Fruit fly (Drosophila melanogaster) whole organism, embryonic: ENCODE data around the gene CG8312.
A peak's percentile ranks its signal among the peaks of the same experiment; 100 is the strongest.

Source experiments
- Abd-B ChIP-seq: fragments of 200-800 bp; sonication (Bioruptor generic); optimal IDR thresholded peaks from 2 replicates; lab custom pipeline; 2018; ENCODE audit warnings: missing biosample characterization, mild to moderate bottlenecking, missing genetic modification characterization, moderate library complexity
- Atf3 ChIP-seq: fragments of 200-800 bp; sonication (Bioruptor generic); optimal IDR thresholded peaks from 3 replicates; lab custom pipeline; 2016; ENCODE audit warnings: missing biosample characterization, missing genetic modification characterization
- BEAF-32 ChIP-seq: fragments of 200-800 bp; sonication (Bioruptor generic); optimal IDR thresholded peaks from 3 replicates; lab custom pipeline; 2017; ENCODE audit warnings: missing biosample characterization, missing genetic modification characterization, mild to moderate bottlenecking, moderate library complexity, missing genetic modification reagents
- CG1024 ChIP-seq: fragments of 200-800 bp; sonication (Bioruptor generic); IDR thresholded peaks from 2 replicates; pipeline ENCODE4 v1.3.6; 2022; ENCODE audit warnings: missing biosample characterization, missing genetic modification characterization
- CG10543 ChIP-seq: fragments of 200-800 bp; sonication (Bioruptor generic); optimal IDR thresholded peaks from 3 replicates; lab custom pipeline; 2017; ENCODE audit warnings: missing biosample characterization, mild to moderate bottlenecking, missing genetic modification characterization, moderate library complexity
- CG11247 ChIP-seq: fragments of 200-800 bp; sonication (Bioruptor generic); IDR thresholded peaks from 2 replicates; pipeline ENCODE4 v1.3.6; 2022; ENCODE audit warnings: missing biosample characterization, missing genetic modification characterization
- CG13424 ChIP-seq: fragments of 200-800 bp; sonication (Bioruptor generic); optimal IDR thresholded peaks from 2 replicates; lab custom pipeline; 2019; ENCODE audit warnings: missing biosample characterization, mild to moderate bottlenecking, missing genetic modification characterization, moderate library complexity
- CG14441 ChIP-seq: fragments of 200-800 bp; sonication (Bioruptor generic); IDR thresholded peaks from 2 replicates; pipeline ENCODE4 v1.3.6; 2022; ENCODE audit warnings: missing biosample characterization, missing genetic modification characterization
- CG14710 ChIP-seq: fragments of 200-800 bp; sonication (Bioruptor generic); optimal IDR thresholded peaks from 3 replicates; lab custom pipeline; 2019; ENCODE audit warnings: missing biosample characterization, mild to moderate bottlenecking, missing genetic modification characterization, moderate library complexity
- CG14860 ChIP-seq: fragments of 200-800 bp; sonication (Bioruptor generic); IDR thresholded peaks from 3 replicates; pipeline ENCODE4 v1.3.6; 2022; ENCODE audit warnings: missing biosample characterization, missing genetic modification characterization; ENCODE audit not compliant: partially characterized antibody
- CG1529 ChIP-seq: fragments of 200-800 bp; sonication (Bioruptor generic); optimal IDR thresholded peaks from 3 replicates; lab custom pipeline; 2018; ENCODE audit warnings: missing biosample characterization, missing genetic modification characterization
- CG16815 ChIP-seq: fragments of 200-800 bp; sonication (Bioruptor generic); optimal IDR thresholded peaks from 3 replicates; lab custom pipeline; 2017; ENCODE audit warnings: missing biosample characterization, mild to moderate bottlenecking, missing genetic modification characterization
- CG1832 ChIP-seq: fragments of 200-800 bp; sonication (Bioruptor generic); optimal IDR thresholded peaks from 2 replicates; lab custom pipeline; 2017; ENCODE audit warnings: missing biosample characterization, mild to moderate bottlenecking, missing genetic modification characterization, inconsistent platforms
- CG31441 ChIP-seq: fragments of 200-800 bp; sonication (Bioruptor generic); IDR thresholded peaks from 2 replicates; pipeline ENCODE4 v1.3.6; 2022; ENCODE audit warnings: missing biosample characterization, missing genetic modification characterization
- CG3407 ChIP-seq: fragments of 200-800 bp; sonication (Bioruptor generic); optimal IDR thresholded peaks from 2 replicates; lab custom pipeline; 2018; ENCODE audit warnings: missing biosample characterization, mild to moderate bottlenecking, missing genetic modification characterization
- CG34224 ChIP-seq: fragments of 200-800 bp; sonication (Bioruptor generic); IDR thresholded peaks from 3 replicates; pipeline ENCODE4 v1.3.6; 2022; ENCODE audit warnings: missing biosample characterization, missing genetic modification characterization; ENCODE audit not compliant: partially characterized antibody
- CG3847 ChIP-seq: fragments of 200-800 bp; sonication (Bioruptor generic); IDR thresholded peaks from 2 replicates; pipeline ENCODE4 v1.3.6; 2022; ENCODE audit warnings: missing biosample characterization, missing genetic modification characterization
- CG4360 ChIP-seq: fragments of 200-800 bp; sonication (Bioruptor generic); IDR thresholded peaks from 2 replicates; pipeline ENCODE4 v1.3.6; 2022; ENCODE audit warnings: missing biosample characterization, missing genetic modification characterization
- CG6175 ChIP-seq: fragments of 200-800 bp; sonication (Bioruptor generic); IDR thresholded peaks from 3 replicates; pipeline ENCODE4 v1.3.6; 2022; ENCODE audit warnings: missing biosample characterization, missing genetic modification characterization
- CG7556 ChIP-seq: fragments of 200-800 bp; sonication (Bioruptor generic); optimal IDR thresholded peaks from 2 replicates; lab custom pipeline; 2017; ENCODE audit warnings: missing biosample characterization, mild to moderate bottlenecking, missing genetic modification characterization
- CG7963 ChIP-seq: fragments of 200-800 bp; sonication (Bioruptor generic); IDR thresholded peaks from 3 replicates; pipeline ENCODE4 v1.3.6; 2022; ENCODE audit warnings: missing biosample characterization, missing genetic modification characterization; ENCODE audit not compliant: partially characterized antibody
- Dip2 ChIP-seq: fragments of 200-800 bp; sonication (Bioruptor generic); IDR thresholded peaks from 2 replicates; pipeline ENCODE4 v1.3.6; 2022; ENCODE audit warnings: missing biosample characterization, missing genetic modification characterization
- Dref ChIP-seq: fragments of 200-800 bp; sonication (Bioruptor generic); IDR thresholded peaks from 2 replicates; pipeline ENCODE4 v1.3.6; 2022; ENCODE audit warnings: missing biosample characterization, missing genetic modification characterization
- Ets65A ChIP-seq: fragments of 200-800 bp; sonication (Bioruptor generic); peaks from one replicate; lab custom pipeline; 2016; ENCODE audit warnings: missing biosample characterization, missing genetic modification characterization
- Fer2 ChIP-seq: fragments of 200-800 bp; sonication (Bioruptor generic); optimal IDR thresholded peaks from 2 replicates; lab custom pipeline; 2018; ENCODE audit warnings: missing biosample characterization, mild to moderate bottlenecking, missing genetic modification characterization, moderate library complexity
- NC2β ChIP-seq: fragments of 200-800 bp; sonication (Bioruptor generic); optimal IDR thresholded peaks from 2 replicates; lab custom pipeline; 2016; ENCODE audit warnings: missing biosample characterization, missing genetic modification characterization
- Neu2 ChIP-seq: fragments of 200-800 bp; sonication (Bioruptor generic); optimal IDR thresholded peaks from 3 replicates; lab custom pipeline; 2016; ENCODE audit warnings: missing biosample characterization, missing genetic modification characterization, borderline replicate concordance
- Rfx ChIP-seq: fragments of 200-800 bp; sonication (Bioruptor generic); IDR thresholded peaks from 2 replicates; pipeline ENCODE4 v1.3.6; 2022; ENCODE audit warnings: missing biosample characterization, missing genetic modification characterization
- YL-1 ChIP-seq: fragments of 200-800 bp; sonication (Bioruptor generic); optimal IDR thresholded peaks from 3 replicates; lab custom pipeline; 2017; ENCODE audit warnings: missing biosample characterization, mild to moderate bottlenecking, missing genetic modification characterization
- bigmax ChIP-seq: fragments of 200-800 bp; sonication (Bioruptor generic); optimal IDR thresholded peaks from 2 replicates; lab custom pipeline; 2018; ENCODE audit warnings: missing biosample characterization, mild to moderate bottlenecking, missing genetic modification characterization
- crc ChIP-seq: fragments of 200-800 bp; sonication (Bioruptor generic); optimal IDR thresholded peaks from 2 replicates; lab custom pipeline; 2016; ENCODE audit warnings: missing biosample characterization, missing genetic modification characterization
- dmrt99B ChIP-seq: fragments of 200-800 bp; sonication (Bioruptor generic); optimal IDR thresholded peaks from 2 replicates; lab custom pipeline; 2018; ENCODE audit warnings: missing biosample characterization, mild to moderate bottlenecking, missing genetic modification characterization, moderate library complexity
- exex ChIP-seq: fragments of 200-800 bp; sonication (Bioruptor generic); optimal IDR thresholded peaks from 4 replicates; lab custom pipeline; 2018; ENCODE audit warnings: missing biosample characterization, mild to moderate bottlenecking, missing genetic modification characterization, moderate library complexity
- jing ChIP-seq: fragments of 200-800 bp; sonication (Bioruptor generic); optimal IDR thresholded peaks from 2 replicates; lab custom pipeline; 2018; ENCODE audit warnings: missing biosample characterization, mild to moderate bottlenecking, missing genetic modification characterization
- jumu ChIP-seq: fragments of 200-800 bp; sonication (Bioruptor generic); optimal IDR thresholded peaks from 3 replicates; lab custom pipeline; 2016; ENCODE audit warnings: missing biosample characterization, missing genetic modification characterization
- kni ChIP-seq: fragments of 200-800 bp; sonication (Bioruptor generic); optimal IDR thresholded peaks from 3 replicates; lab custom pipeline; 2017; ENCODE audit warnings: mild to moderate bottlenecking, missing biosample characterization, missing genetic modification reagents, missing genetic modification characterization
- lov ChIP-seq, 2 experiments: fragments of 200-800 bp in 1 of 2; fragments of >200 bp in 1 of 2; sonication (Bioruptor generic) in 1 of 2; IDR thresholded peaks in 1 of 2; optimal IDR thresholded peaks in 1 of 2; 2 replicates in 1 of 2; 3 replicates in 1 of 2; pipeline versions ENCODE4 v1.3.6 to Lab custom; 2017 to 2022; ENCODE audit warnings: missing biosample characterization in 1 of 2, missing genetic modification characterization in 1 of 2
- luna ChIP-seq: fragments of 200-800 bp; sonication (Bioruptor generic); optimal IDR thresholded peaks from 2 replicates; lab custom pipeline; 2016; ENCODE audit warnings: missing biosample characterization, missing genetic modification characterization
- odd ChIP-seq: fragments of 200-800 bp; sonication (Bioruptor generic); optimal IDR thresholded peaks from 2 replicates; lab custom pipeline; 2017; ENCODE audit warnings: missing biosample characterization, mild to moderate bottlenecking, missing genetic modification characterization
- p53 ChIP-seq: fragments of 200-800 bp; sonication (Bioruptor generic); optimal IDR thresholded peaks from 2 replicates; lab custom pipeline; 2016; ENCODE audit warnings: missing biosample characterization, missing genetic modification characterization
- pnt ChIP-seq: fragments of 200-800 bp; sonication (Bioruptor generic); optimal IDR thresholded peaks from 3 replicates; lab custom pipeline; 2016; ENCODE audit warnings: missing biosample characterization, missing genetic modification characterization
- sens ChIP-seq: fragments of 200-800 bp; sonication (Bioruptor generic); peaks from one replicate; lab custom pipeline; 2016; ENCODE audit warnings: missing biosample characterization, missing genetic modification characterization
- slou ChIP-seq: fragments of 200-800 bp; sonication (Bioruptor generic); optimal IDR thresholded peaks from 3 replicates; lab custom pipeline; 2016; ENCODE audit warnings: missing biosample characterization, missing genetic modification characterization
- so ChIP-seq: fragments of 200-800 bp; sonication (Bioruptor generic); IDR thresholded peaks from 3 replicates; pipeline ENCODE4 v1.3.6; 2022; ENCODE audit warnings: missing biosample characterization, missing genetic modification characterization
- sr ChIP-seq: fragments of 200-800 bp; sonication (Bioruptor generic); IDR thresholded peaks from 3 replicates; pipeline ENCODE4 v1.3.6; 2022; ENCODE audit warnings: missing biosample characterization, missing genetic modification characterization
- tna ChIP-seq: fragments of 200-800 bp; sonication (Bioruptor generic); IDR thresholded peaks from 2 replicates; pipeline ENCODE4 v1.3.6; 2022; ENCODE audit warnings: missing biosample characterization, missing genetic modification characterization; ENCODE audit not compliant: partially characterized antibody
- ttk ChIP-seq: fragments of 200-800 bp; sonication (Bioruptor generic); IDR thresholded peaks from 2 replicates; pipeline ENCODE4 v2.1.2; 2022; ENCODE audit warnings: missing biosample characterization, missing genetic modification characterization
- twi ChIP-seq: fragments of 200-800 bp; optimal IDR thresholded peaks from 2 replicates; lab custom pipeline; 2019; ENCODE audit warnings: missing biosample characterization, mild to moderate bottlenecking, missing genetic modification characterization, moderate library complexity
- vvl ChIP-seq: fragments of 200-800 bp; sonication (Bioruptor generic); IDR thresholded peaks from 2 replicates; pipeline ENCODE4 v1.3.6; 2022; ENCODE audit warnings: missing biosample characterization, missing genetic modification characterization

The CG8312 gene

DNA sequence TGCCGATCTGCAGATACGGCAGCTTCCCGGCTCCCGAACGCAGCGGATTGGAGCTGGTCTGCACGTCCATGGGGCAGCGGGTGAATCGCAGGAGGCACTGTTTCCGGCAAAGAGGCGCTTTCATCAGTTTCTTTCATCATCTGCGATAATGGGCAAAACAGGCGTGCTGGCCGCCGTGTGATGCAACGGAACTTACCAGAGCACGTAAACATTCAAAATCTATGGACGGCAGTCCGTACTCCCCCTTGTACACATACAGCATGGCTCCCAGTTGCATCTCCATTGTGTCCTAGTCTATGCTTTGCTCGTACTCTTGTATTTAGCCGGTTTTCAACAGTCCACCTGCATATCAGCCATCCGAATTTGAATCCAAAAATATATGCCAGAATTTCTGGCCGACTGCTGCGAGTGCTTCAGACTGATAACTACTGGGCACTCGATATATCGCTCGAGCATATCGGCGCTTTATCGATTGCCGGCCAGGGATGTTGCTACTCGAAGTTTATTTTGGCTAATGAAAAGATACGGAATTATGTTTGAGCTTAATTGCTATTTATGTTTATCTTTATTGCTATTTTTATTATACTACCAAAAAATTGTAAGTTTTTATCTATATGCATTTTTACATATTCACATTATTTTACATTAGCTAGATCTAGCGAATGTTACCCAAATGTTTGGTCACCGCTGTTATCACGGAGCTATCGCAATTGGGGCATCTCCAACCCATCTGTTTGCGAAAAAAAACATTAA is 27.7 kb upstream of the CG8312 start, which contains the start of the genes CG9393 and Vps45 (continued):
- peak; percentile 3 for TF ChIP-seq CG16815 (GFP tag; lab: Kevin White, UChicago)
- no peak for TF ChIP-seq so
- TF ChIP-seq slou (GFP tag; lab: Kevin White, UChicago) = no peak
- TF ChIP-seq BEAF-32 (GFP tag; lab: Kevin White, UChicago) = peak; percentile 98
- peak; percentile 72 for TF ChIP-seq Abd-B (GFP tag; lab: Kevin White, UChicago)
- TF ChIP-seq Dref (GFP tag; lab: Robert Waterston, UW) = peak; percentile 91
- TF ChIP-seq exex = peak; percentile 46
- TF ChIP-seq sr = no peak
- TF ChIP-seq CG1024 (GFP tag; lab: Robert Waterston, UW) = no peak
- no peak for TF ChIP-seq Dip2
- TF ChIP-seq Fer2 (tag; lab: Kevin White, UChicago) = peak; percentile 58
- TF ChIP-seq vvl (GFP tag; lab: Robert Waterston, UW) = peak; percentile 64
- TF ChIP-seq jumu = peak; percentile 62
- TF ChIP-seq CG3847 (GFP tag; lab: Robert Waterston, UW) = peak; percentile 70
- TF ChIP-seq odd (GFP tag; lab: Kevin White, UChicago) = no peak
- no peak for TF ChIP-seq lov (optimal IDR thresholded peaks at IDR 0.05; lab: Kevin White, UChicago)
- no peak for TF ChIP-seq lov (GFP tag; IDR thresholded peaks at IDR 0.05; lab: Robert Waterston, UW)
- peak; percentile 42 for TF ChIP-seq Atf3
- 0 out of 2 replicates have a peak, but pooled peaks have one; percentile 7 for TF ChIP-seq ttk (GFP tag; lab: Robert Waterston, UW)
- TF ChIP-seq luna (GFP tag; lab: Kevin White, UChicago) = peak; percentile 17
- no peak for TF ChIP-seq CG11247 (GFP tag; lab: Robert Waterston, UW)
- no peak for TF ChIP-seq CG1529 (GFP tag; lab: Kevin White, UChicago)
- peak; percentile 91 for TF ChIP-seq CG34224 (GFP tag; lab: Robert Waterston, UW)
- no peak for TF ChIP-seq dmrt99B (tag; lab: Kevin White, UChicago)
- TF ChIP-seq CG31441 = no peak
- TF ChIP-seq sens (GFP tag; lab: Kevin White, UChicago) = peak; percentile 94
- TF ChIP-seq CG6175 (GFP tag; lab: Robert Waterston, UW) = no peak
- peak; percentile 91 for TF ChIP-seq CG14860
- no peak for TF ChIP-seq crc (GFP tag; lab: Kevin White, UChicago)
- no peak for TF ChIP-seq jing
- peak; percentile 5 for TF ChIP-seq Neu2 (GFP tag; lab: Kevin White, UChicago)
- peak; percentile 50 for TF ChIP-seq CG7556 (GFP tag; lab: Kevin White, UChicago)
- TF ChIP-seq tna (GFP tag; lab: Robert Waterston, UW) = peak; percentile 87
- TF ChIP-seq CG3407 (GFP tag; lab: Kevin White, UChicago) = no peak
- TF ChIP-seq p53 (GFP tag; lab: Kevin White, UChicago) = no peak
- TF ChIP-seq twi (tag; lab: Kevin White, UChicago) = peak; percentile 67
- TF ChIP-seq NC2β (GFP tag; lab: Kevin White, UChicago) = peak; percentile 52
- peak; percentile 50 for TF ChIP-seq pnt (GFP tag; lab: Kevin White, UChicago)
- peak; percentile 39; the same call in 1 of the 2 replicates for TF ChIP-seq CG14441 (GFP tag; lab: Robert Waterston, UW)
- TF ChIP-seq CG14710 = peak; percentile 81
- TF ChIP-seq YL-1 (GFP tag; lab: Kevin White, UChicago) = peak; percentile 68
- TF ChIP-seq CG1832 (GFP tag; lab: Kevin White, UChicago) = no peak
- TF ChIP-seq CG13424 (tag; lab: Kevin White, UChicago) = peak; percentile 74
- peak; percentile 87 for TF ChIP-seq CG7963 (GFP tag; lab: Robert Waterston, UW)
- TF ChIP-seq Ets65A = peak; percentile 97
- no peak for TF ChIP-seq bigmax (GFP tag; lab: Kevin White, UChicago)
- TF ChIP-seq Rfx (GFP tag; lab: Robert Waterston, UW) = peak; percentile 64
- TF ChIP-seq kni (GFP tag; lab: Kevin White, UChicago) = peak; percentile 59
- peak; percentile 51 for TF ChIP-seq CG10543 (GFP tag; lab: Kevin White, UChicago)
- TF ChIP-seq CG4360 = no peak
